Fruit fly (Drosophila melanogaster): ENCODE results near the gene Polr2D.

dm6 chr3R:18251876-18252275 lies 3.4 kb downstream of the Polr2D start:
- no peak for TF ChIP-seq CG5204 (GFP tag; optimal IDR thresholded peaks at IDR 0.05)
- TF ChIP-seq pad (GFP tag; optimal IDR thresholded peaks at IDR 0.05): no peak

Data from whole organism, adult.